Fruit fly (Drosophila melanogaster) whole organism, wandering third instar larva: ENCODE data around the gene Klp31E.

Experiments used
- Abd-B ChIP-seq: fragments of >200 bp; optimal IDR thresholded peaks from 2 replicates; lab custom pipeline; 2017; ENCODE audit warnings: missing biosample characterization, missing genetic modification characterization
- CG9705 ChIP-seq: fragments of 200-800 bp; sonication (Bioruptor generic); optimal IDR thresholded peaks from 2 replicates; lab custom pipeline; 2018; ENCODE audit warnings: missing biosample characterization, mild to moderate bottlenecking, missing genetic modification characterization
- CrebA ChIP-seq: fragments of 200-800 bp; sonication (Bioruptor generic); optimal IDR thresholded peaks from 2 replicates; lab custom pipeline; 2016; ENCODE audit warnings: missing biosample characterization, mild to moderate bottlenecking, missing genetic modification characterization, borderline replicate concordance
- Dfd ChIP-seq: fragments of >200 bp; optimal IDR thresholded peaks from 2 replicates; lab custom pipeline; 2017; ENCODE audit warnings: missing biosample characterization, missing genetic modification characterization
- HLH106 ChIP-seq: fragments of 200-800 bp; optimal IDR thresholded peaks from 3 replicates; lab custom pipeline; 2019; ENCODE audit warnings: missing biosample characterization, mild to moderate bottlenecking, missing genetic modification characterization, moderate library complexity
- Hnf4 ChIP-seq: fragments of 200-800 bp; sonication (Bioruptor generic); optimal IDR thresholded peaks from 2 replicates; lab custom pipeline; 2016; ENCODE audit warnings: missing biosample characterization, mild to moderate bottlenecking, missing genetic modification characterization
- Hr78 ChIP-seq: fragments of >200 bp; optimal IDR thresholded peaks from 2 replicates; lab custom pipeline; 2017; ENCODE audit warnings: missing biosample characterization, missing genetic modification characterization
- Hr83 ChIP-seq: fragments of 200-300 bp; sonication (Bioruptor generic); optimal IDR thresholded peaks from 2 replicates; lab custom pipeline; 2016; ENCODE audit warnings: missing biosample characterization, mild to moderate bottlenecking, missing genetic modification characterization, moderate library complexity; ENCODE audit not compliant: poor library complexity, severe bottlenecking
- Jra ChIP-seq: sonication (Bioruptor generic); optimal IDR thresholded peaks from 2 replicates; lab custom pipeline; 2016; ENCODE audit warnings: missing biosample characterization, missing genetic modification characterization
- Mio ChIP-seq: sonication (Bioruptor generic); optimal IDR thresholded peaks from 2 replicates; lab custom pipeline; 2016; ENCODE audit warnings: missing biosample characterization, missing genetic modification characterization
- Myc ChIP-seq: fragments of >200 bp; optimal IDR thresholded peaks from 2 replicates; lab custom pipeline; 2017
- N ChIP-seq: fragments of >200 bp; optimal IDR thresholded peaks from 2 replicates; lab custom pipeline; 2018; ENCODE audit warnings: missing biosample characterization, missing external identifiers, missing genetic modification characterization
- OdsH ChIP-seq: fragments of 200-800 bp; sonication (Bioruptor generic); optimal IDR thresholded peaks from 2 replicates; lab custom pipeline; 2016; ENCODE audit warnings: missing biosample characterization, mild to moderate bottlenecking, missing genetic modification characterization
- Rel ChIP-seq, 2 experiments: fragments of 200-800 bp; sonication (Bioruptor generic) in 1 of 2; optimal IDR thresholded peaks; 2 replicates in 1 of 2; 3 replicates in 1 of 2; lab custom pipeline; 2016 to 2019; ENCODE audit warnings: mild to moderate bottlenecking in 2 of 2, missing biosample characterization in 2 of 2, missing genetic modification characterization in 2 of 2, moderate library complexity in 1 of 2
- Vsx2 ChIP-seq: fragments of 200-300, 225-300 bp; sonication (Bioruptor generic); optimal IDR thresholded peaks from 2 replicates; lab custom pipeline; 2018; ENCODE audit warnings: missing biosample characterization, missing genetic modification characterization; ENCODE audit not compliant: partially characterized antibody
- dsf ChIP-seq: sonication (Bioruptor generic); optimal IDR thresholded peaks from 2 replicates; lab custom pipeline; 2016; ENCODE audit warnings: missing biosample characterization, missing genetic modification characterization, borderline replicate concordance
- ey ChIP-seq: fragments of 200-800 bp; sonication (Bioruptor generic); optimal IDR thresholded peaks from 2 replicates; lab custom pipeline; 2016; ENCODE audit warnings: missing biosample characterization, missing genetic modification characterization
- foxo ChIP-seq, 2 experiments: fragments of 200-800 bp; sonication (Bioruptor generic); optimal IDR thresholded peaks; 2 replicates in 1 of 2; 3 replicates in 1 of 2; lab custom pipeline; 2016 to 2017; ENCODE audit warnings: missing biosample characterization in 2 of 2, missing genetic modification characterization in 2 of 2
- fru ChIP-seq: fragments of 200-800 bp; sonication (Bioruptor generic); optimal IDR thresholded peaks from 3 replicates; lab custom pipeline; 2016; ENCODE audit warnings: missing biosample characterization, mild to moderate bottlenecking, missing genetic modification characterization
- jim ChIP-seq: fragments of 175-275, 200-325 bp; sonication (Bioruptor generic); optimal IDR thresholded peaks from 2 replicates; lab custom pipeline; 2016; ENCODE audit warnings: missing biosample characterization, mild to moderate bottlenecking, missing genetic modification characterization
- lola ChIP-seq: fragments of >200 bp; optimal IDR thresholded peaks from 2 replicates; lab custom pipeline; 2017; ENCODE audit warnings: missing biosample characterization, missing genetic modification characterization
- pan ChIP-seq: fragments of >200 bp; optimal IDR thresholded peaks from 2 replicates; lab custom pipeline; 2017
- psq ChIP-seq: fragments of 200-800 bp; sonication (Bioruptor generic); optimal IDR thresholded peaks from 3 replicates; lab custom pipeline; 2017; ENCODE audit warnings: missing biosample characterization, mild to moderate bottlenecking, missing genetic modification characterization, moderate library complexity
- rgr ChIP-seq: fragments of 200-800 bp; sonication (Bioruptor generic); optimal IDR thresholded peaks from 3 replicates; lab custom pipeline; 2016; ENCODE audit warnings: missing biosample characterization, mild to moderate bottlenecking, missing genetic modification characterization
- sage ChIP-seq: fragments of 200-800 bp; sonication (Bioruptor generic); optimal IDR thresholded peaks from 2 replicates; lab custom pipeline; 2016; ENCODE audit warnings: missing biosample characterization, mild to moderate bottlenecking, missing genetic modification characterization
- sv ChIP-seq: fragments of 200-800 bp; sonication (Bioruptor generic); optimal IDR thresholded peaks from 3 replicates; lab custom pipeline; 2016; ENCODE audit warnings: missing biosample characterization, missing genetic modification characterization
- tai ChIP-seq: sonication (Bioruptor generic); optimal IDR thresholded peaks from 2 replicates; lab custom pipeline; 2016; ENCODE audit warnings: missing biosample characterization, missing genetic modification characterization
- woc ChIP-seq: sonication (Bioruptor generic); optimal IDR thresholded peaks from 2 replicates; lab custom pipeline; 2016; ENCODE audit warnings: missing biosample characterization, mild to moderate bottlenecking, missing genetic modification characterization

The Klp31E gene

DNA sequence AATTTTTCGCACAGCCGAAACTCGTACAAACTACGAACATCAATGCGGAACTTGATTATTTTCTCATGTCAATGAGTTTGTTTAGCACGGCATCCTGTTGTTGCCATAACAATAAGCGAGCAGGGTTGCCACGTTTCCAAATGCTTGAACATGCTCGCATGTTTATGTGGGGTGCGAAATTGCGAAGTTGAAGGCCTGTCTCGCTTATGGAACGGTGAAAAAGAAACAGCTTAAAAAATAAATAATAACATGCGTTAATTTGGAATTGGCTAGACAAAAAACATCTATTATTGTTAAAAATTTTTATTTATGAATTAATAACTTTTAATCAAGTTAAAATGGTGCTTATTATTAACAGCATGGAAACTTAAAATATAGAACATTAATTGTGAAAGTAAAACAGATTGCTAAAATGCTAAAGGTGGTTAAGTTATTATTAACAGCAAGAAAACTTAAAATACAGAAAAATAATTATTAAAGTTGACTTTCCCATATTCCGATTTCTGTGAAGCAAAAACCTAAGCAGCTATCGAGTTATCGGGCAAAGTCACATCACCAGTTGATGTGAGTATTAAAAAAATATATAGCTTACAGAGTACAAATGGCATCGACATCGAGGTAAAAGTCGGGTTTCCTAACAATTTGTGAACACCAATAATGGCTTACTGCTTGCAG lies 17.1 kb downstream of the Klp31E start, which contains the start of the genes Bug22 and TfIIB:
TSS of gene Bug22 (minus strand) at position 117 of the 675 bp plus-strand sequence.
TSS of gene TfIIB (plus strand) at position 537 of the 675 bp plus-strand sequence.
- TF ChIP-seq sv (GFP tag; lab: Kevin White, UChicago) (peak; percentile 63), HLH106 (tag; lab: Kevin White, UChicago) (peak; percentile 65), rgr (GFP tag; lab: Kevin White, UChicago) (peak; percentile 72), Jra (peak; percentile 66), woc (GFP tag; lab: Kevin White, UChicago) (peak; percentile 86), Hnf4 (GFP tag; lab: Kevin White, UChicago) (peak; percentile 79), dsf (GFP tag; lab: Kevin White, UChicago) (peak; percentile 50), Abd-B (GFP tag; lab: Kevin White, UChicago) (no peak), foxo (GFP tag; optimal IDR thresholded peaks at IDR 0.05; lab: Kevin White, UChicago) (no peak), CG9705 (GFP tag; lab: Kevin White, UChicago) (peak; percentile 60), OdsH (peak; percentile 69), Hr78 (no peak), jim (GFP tag; lab: Kevin White, UChicago) (peak; percentile 13), Dfd (GFP tag; lab: Kevin White, UChicago) (no peak), psq (GFP tag; lab: Kevin White, UChicago) (peak; percentile 62), ey (peak; percentile 70), Hr83 (GFP tag; lab: Kevin White, UChicago) (peak; percentile 94), sage (no peak)
- TF ChIP-seq, all 38 proteins: peak for 13

DNA sequence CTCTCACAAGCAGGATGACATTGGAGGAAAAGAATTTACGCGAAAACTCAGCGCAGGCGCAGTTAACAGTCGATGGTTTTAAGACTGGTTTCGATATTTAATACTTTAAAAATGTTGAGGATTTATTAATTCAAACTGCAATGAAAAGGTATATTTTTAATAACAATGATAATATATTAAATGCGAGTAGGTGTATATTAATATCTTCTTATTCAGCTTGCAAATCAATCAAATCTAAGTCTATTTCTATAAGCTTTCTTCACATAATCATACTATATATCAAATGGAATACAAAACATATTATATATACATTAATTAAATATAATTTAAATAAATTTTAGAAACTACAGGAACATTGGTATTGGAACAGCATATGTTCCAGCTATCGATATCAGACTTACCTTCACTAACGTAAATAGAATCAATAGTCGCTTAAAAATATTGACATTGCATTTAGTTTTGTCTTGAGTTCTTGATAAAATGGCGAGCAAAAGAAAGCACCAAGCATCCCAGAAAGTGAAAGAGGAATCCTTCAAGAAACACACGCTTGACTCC lies 21.9 kb downstream of the Klp31E start, which contains the start of the genes TBC1D16 and holn1:
TSS of gene TBC1D16 (minus strand) at position 51 of the 555 bp plus-strand sequence.
TSS of gene holn1 (plus strand) at position 390 of the 555 bp plus-strand sequence.
- TF ChIP-seq N (GFP tag; lab: Kevin White, UChicago): no peak
- no peak for TF ChIP-seq lola
- no peak for TF ChIP-seq fru (GFP tag; lab: Kevin White, UChicago)
- no peak for TF ChIP-seq CrebA (GFP tag; lab: Kevin White, UChicago)
- no peak for TF ChIP-seq jim (GFP tag; lab: Kevin White, UChicago)
- no peak for TF ChIP-seq Myc (lab: Kevin White, UChicago)
- TF ChIP-seq HLH106 (tag; lab: Kevin White, UChicago): no peak
- no peak for TF ChIP-seq tai (GFP tag; lab: Kevin White, UChicago)
- no peak for TF ChIP-seq sage
- TF ChIP-seq Hnf4 (GFP tag; lab: Kevin White, UChicago): no peak
- no peak for TF ChIP-seq Jra
- no peak for TF ChIP-seq sv (GFP tag; lab: Kevin White, UChicago)

DNA sequence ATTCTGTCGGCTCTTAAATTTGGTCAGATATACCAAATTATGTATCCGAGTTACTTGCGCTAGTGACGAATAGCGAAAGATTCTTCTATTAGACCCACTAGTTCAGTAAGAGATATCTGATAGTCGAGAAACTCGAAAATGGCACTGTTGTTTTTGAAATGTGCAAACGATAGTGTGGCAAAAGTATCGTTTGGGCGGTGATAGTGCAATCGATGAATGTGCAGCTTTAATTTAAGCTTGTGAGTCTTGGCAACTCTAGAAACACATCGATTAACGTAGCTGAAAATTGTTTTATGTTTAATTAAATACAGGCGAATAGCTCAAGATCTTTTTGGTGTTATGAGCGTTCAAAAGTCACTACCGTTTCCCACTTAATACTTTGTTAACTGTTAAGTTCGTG lies 23.5 kb downstream of the Klp31E start, which contains the start of gene STUB1:
TSS of gene STUB1 (plus strand) at position 232 of the 400 bp plus-strand sequence.
- TF ChIP-seq tai (GFP tag; lab: Kevin White, UChicago) (no peak), woc (GFP tag; lab: Kevin White, UChicago) (peak; percentile 17), Hnf4 (GFP tag; lab: Kevin White, UChicago) (peak; percentile 70), Jra (peak; percentile 55), dsf (GFP tag; lab: Kevin White, UChicago) (no peak), Hr83 (GFP tag; lab: Kevin White, UChicago) (peak; percentile 59)

DNA sequence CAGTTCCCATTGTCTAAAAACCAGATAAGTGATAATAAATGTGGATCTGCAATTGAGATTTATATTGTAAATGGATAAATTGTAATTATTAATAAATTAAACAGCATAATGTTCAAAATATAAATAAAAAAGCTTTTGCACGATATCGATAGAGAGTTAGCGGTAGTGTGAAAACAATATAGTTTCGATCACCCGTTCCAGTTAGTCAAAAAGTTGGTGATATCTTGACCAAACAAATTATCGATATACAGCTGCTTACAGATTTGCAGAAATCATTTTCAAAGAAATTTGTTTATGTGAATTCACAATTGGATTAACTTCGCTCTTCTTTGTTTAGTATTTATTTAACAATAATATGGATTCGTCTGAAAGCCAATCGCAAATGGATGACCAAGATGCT lies 25.4 kb downstream of the Klp31E start, which contains the start of gene Nse4:
TSS of gene Nse4 (plus strand) at position 267 of the 400 bp plus-strand sequence.
- TF ChIP-seq Vsx2 (GFP tag; lab: Kevin White, UChicago) (no peak), sage (no peak), pan (lab: Kevin White, UChicago) (no peak), CG9705 (GFP tag; lab: Kevin White, UChicago) (no peak), ey (no peak), Rel (GFP tag; optimal IDR thresholded peaks at IDR 0.05; lab: Kevin White, UChicago) (no peak), Rel (tag; optimal IDR thresholded peaks at IDR 0.05; lab: Kevin White, UChicago) (no peak), N (GFP tag; lab: Kevin White, UChicago) (peak; percentile 10), Mio (GFP tag; lab: Kevin White, UChicago) (no peak), rgr (GFP tag; lab: Kevin White, UChicago) (no peak)
